Worm (Caenorhabditis elegans): ENCODE measurements around the gene tbc-13.

The tbc-13 gene

ce11 chrX:12484749-12485148, at the start of gene tbc-13:
Gene tbc-13 (plus strand): TSS chrX:12485049.
- TF ChIP-seq lsy-12 (tag; optimal IDR thresholded peaks at IDR 0.05) (no peak), unc-62 (GFP tag; optimal IDR thresholded peaks at IDR 0.05) (no peak), skn-1 (tag; optimal IDR thresholded peaks at IDR 0.05) (no peak), fkh-10 (GFP tag; optimal IDR thresholded peaks at IDR 0.05) (no peak), ceh-28 (tag; optimal IDR thresholded peaks at IDR 0.05) (no peak), nhr-76 (tag; optimal IDR thresholded peaks at IDR 0.05) (no peak), nhr-23 (tag; optimal IDR thresholded peaks at IDR 0.05) (no peak), ceh-16 (tag; optimal IDR thresholded peaks at IDR 0.05) (no peak), tbx-2 (tag; optimal IDR thresholded peaks at IDR 0.05) (no peak), mml-1 (tag; optimal IDR thresholded peaks at IDR 0.05) (no peak), daf-12 (tag; optimal IDR thresholded peaks at IDR 0.05) (no peak), ZK546.5 (tag; optimal IDR thresholded peaks at IDR 0.05) (no peak), nhr-11 (tag; optimal IDR thresholded peaks at IDR 0.05) (no peak), lin-39 (tag; optimal IDR thresholded peaks at IDR 0.05) (no peak), jun-1 (tag; optimal IDR thresholded peaks at IDR 0.05) (no peak), nhr-67 (tag; optimal IDR thresholded peaks at IDR 0.05) (no peak), elt-3 (tag; optimal IDR thresholded peaks at IDR 0.05) (no peak)

- no peak for TF ChIP-seq ztf-4 (tag; optimal IDR thresholded peaks at IDR 0.05)
- no peak for TF ChIP-seq nhr-67 (tag; optimal IDR thresholded peaks at IDR 0.05)
- TF ChIP-seq elt-2 (tag; optimal IDR thresholded peaks at IDR 0.05), result peak; percentile 41
- TF ChIP-seq zag-1 (tag; optimal IDR thresholded peaks at IDR 0.05), result no peak
- no peak for TF ChIP-seq nhr-77 (tag; optimal IDR thresholded peaks at IDR 0.05)
- no peak for TF ChIP-seq ceh-82 (tag; optimal IDR thresholded peaks at IDR 0.05)
- TF ChIP-seq pha-4 (tag; optimal IDR thresholded peaks at IDR 0.05), result peak; percentile 56
- TF ChIP-seq pqm-1 (tag; optimal IDR thresholded peaks at IDR 0.05), result peak; percentile 22
- TF ChIP-seq egl-5 (tag; optimal IDR thresholded peaks at IDR 0.05), result no peak
- TF ChIP-seq fkh-10 (GFP tag; optimal IDR thresholded peaks at IDR 0.05), result no peak
Measured at ce11 chrX:12435246-12435645, 49.6 kb upstream of the tbc-13 start.

DNA sequence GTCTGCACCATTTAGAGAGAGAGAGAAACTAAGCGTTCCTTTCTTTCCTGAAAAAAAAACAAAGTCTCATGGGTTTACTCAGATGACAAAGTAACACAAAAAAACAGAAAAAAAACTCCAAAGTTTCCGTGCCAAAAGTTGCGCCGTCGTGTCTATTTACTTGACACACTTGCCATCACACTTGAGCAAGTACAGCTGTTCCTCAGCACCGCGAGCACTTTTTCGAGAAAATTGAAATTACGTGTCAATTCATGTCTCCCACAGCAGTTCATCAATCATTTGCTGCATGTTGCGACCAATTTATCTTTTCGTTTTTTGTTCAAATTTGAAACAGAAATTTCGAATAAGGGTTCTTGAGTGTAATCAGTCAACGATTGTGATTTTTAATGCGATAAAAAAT, 48.4 kb upstream of the tbc-13 start:
- TF ChIP-seq elt-3 (tag; optimal IDR thresholded peaks at IDR 0.05), result no peak
- peak; percentile 51 for TF ChIP-seq pha-4 (tag; optimal IDR thresholded peaks at IDR 0.05)
- peak; percentile 30 for TF ChIP-seq lin-39 (tag; optimal IDR thresholded peaks at IDR 0.05)
- no peak for TF ChIP-seq elt-1 (tag; optimal IDR thresholded peaks at IDR 0.05)
- no peak for TF ChIP-seq lsy-12 (tag; optimal IDR thresholded peaks at IDR 0.05)

ce11 chrX:12438266-12438665, 46.6 kb upstream of the tbc-13 start:
- peak; percentile 87 for TF ChIP-seq egl-5 (tag; optimal IDR thresholded peaks at IDR 0.05)
- no peak for TF ChIP-seq elt-2 (tag; optimal IDR thresholded peaks at IDR 0.05)

DNA sequence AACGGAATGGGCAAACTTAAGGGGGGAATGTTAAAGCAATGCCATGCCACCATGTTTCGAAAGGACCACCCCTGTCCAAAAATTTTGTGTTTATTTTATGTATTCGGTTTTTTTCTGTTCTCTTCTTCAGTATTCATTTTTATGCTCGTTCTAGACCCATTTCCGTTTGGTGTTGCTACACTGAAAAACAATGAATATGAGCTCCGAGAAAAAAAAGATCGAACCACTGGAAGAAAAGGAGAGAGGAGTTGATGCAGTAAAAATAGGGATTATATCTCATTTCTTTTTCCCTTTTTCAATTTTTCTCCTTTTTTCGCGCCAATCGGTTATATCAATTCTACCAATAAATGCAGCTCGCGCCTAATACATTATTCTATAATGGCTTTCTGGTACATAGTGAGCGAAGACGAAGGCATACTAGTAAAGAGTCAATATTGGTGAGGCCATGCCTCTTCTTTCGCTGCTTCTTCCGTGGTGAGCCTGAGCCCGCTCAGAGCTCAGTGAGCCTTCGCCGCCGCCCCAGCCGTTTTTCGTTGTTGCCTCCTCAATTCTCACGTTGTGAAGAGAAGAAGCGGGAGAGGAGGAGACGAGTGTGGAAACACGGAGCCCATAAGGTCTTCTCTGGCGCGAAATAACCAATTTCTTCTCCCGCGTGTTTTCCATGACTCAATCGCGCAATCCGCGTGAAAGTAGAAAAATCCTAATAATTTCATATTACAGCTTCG, 44.7 kb upstream of the tbc-13 start:
- TF ChIP-seq elt-1 (tag; optimal IDR thresholded peaks at IDR 0.05) (no peak), lin-39 (tag; optimal IDR thresholded peaks at IDR 0.05) (peak; percentile 26), hmg-11 (tag; optimal IDR thresholded peaks at IDR 0.05) (peak; percentile 10)

DNA sequence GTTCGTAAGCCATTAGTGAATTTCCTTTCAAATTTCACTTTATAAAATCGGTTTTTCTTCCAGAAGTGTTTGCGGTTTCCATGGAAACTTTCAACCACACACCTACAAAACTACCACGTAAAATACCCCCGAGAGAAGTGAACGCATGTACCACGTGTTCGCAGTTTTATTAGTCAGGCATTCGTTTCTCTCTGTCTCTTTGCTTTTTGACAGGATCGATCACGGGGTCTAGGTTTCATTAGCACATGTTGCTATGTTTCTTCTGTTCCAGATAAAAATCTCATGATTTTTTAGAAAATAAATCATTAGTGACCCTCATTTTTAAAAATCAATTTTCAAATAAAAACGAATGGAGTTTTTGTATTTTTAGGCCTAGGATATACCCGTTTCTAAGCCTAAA, 40.4 kb upstream of the tbc-13 start:
- TF ChIP-seq nhr-43 (tag; optimal IDR thresholded peaks at IDR 0.05; ENCODE audit: poor library complexity, severe bottlenecking) (no peak), nfya-1 (tag; optimal IDR thresholded peaks at IDR 0.05; ENCODE audit: insufficient read depth) (no peak), fkh-2 (tag; optimal IDR thresholded peaks at IDR 0.05) (no peak), hmg-11 (tag; optimal IDR thresholded peaks at IDR 0.05) (no peak), eor-1 (tag; optimal IDR thresholded peaks at IDR 0.05) (no peak), aly-2 (tag; optimal IDR thresholded peaks at IDR 0.05) (no peak), lin-15B (tag; optimal IDR thresholded peaks at IDR 0.05) (no peak), tbx-2 (tag; optimal IDR thresholded peaks at IDR 0.05) (no peak), ceh-82 (tag; optimal IDR thresholded peaks at IDR 0.05) (no peak), sea-2 (GFP tag; optimal IDR thresholded peaks at IDR 0.05) (no peak), ama-1 (optimal IDR thresholded peaks at IDR 0.05) (no peak), nhr-28 (tag; optimal IDR thresholded peaks at IDR 0.05) (no peak), ceh-28 (tag; optimal IDR thresholded peaks at IDR 0.05) (no peak), ztf-4 (tag; optimal IDR thresholded peaks at IDR 0.05) (no peak), skn-1 (tag; optimal IDR thresholded peaks at IDR 0.05) (no peak), egl-5 (tag; optimal IDR thresholded peaks at IDR 0.05) (no peak), daf-12 (tag; optimal IDR thresholded peaks at IDR 0.05) (no peak), lin-39 (tag; optimal IDR thresholded peaks at IDR 0.05) (no peak)
